Fruit fly (Drosophila melanogaster): ENCODE data around the gene CG8813.
A peak's percentile ranks its signal among the peaks of the same experiment; 100 is the strongest.

Gene CG8813

DNA sequence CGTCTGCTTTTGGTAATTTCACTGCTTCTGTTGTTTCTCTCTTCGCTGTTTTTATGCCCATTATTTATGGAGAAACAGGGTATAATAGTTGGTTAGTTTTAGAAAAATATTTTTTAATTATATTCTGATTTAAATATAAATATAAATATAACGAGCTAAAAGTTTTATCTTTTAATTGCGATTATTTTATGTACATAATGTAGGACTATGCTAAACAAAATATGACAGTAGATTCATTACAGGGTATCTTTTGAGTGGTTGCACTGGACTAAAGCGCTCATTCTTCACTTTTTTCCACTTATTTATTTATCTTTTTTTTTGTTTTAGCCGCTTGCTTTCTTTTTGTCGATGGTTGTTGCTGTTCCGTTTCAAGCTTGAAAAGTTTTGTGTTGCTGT is 35.6 kb downstream of the CG8813 start (continued):
- TF ChIP-seq Scr (GFP tag; IDR thresholded peaks at IDR 0.05; ENCODE audit: partially characterized antibody): no peak
- TF ChIP-seq D19B (GFP tag; optimal IDR thresholded peaks at IDR 0.05): peak; percentile 82
- TF ChIP-seq CG8765 (GFP tag; IDR thresholded peaks at IDR 0.05): no peak
- TF ChIP-seq Abd-B (GFP tag; optimal IDR thresholded peaks at IDR 0.05): peak; percentile 21
- TF ChIP-seq CG8924 (tag; optimal IDR thresholded peaks at IDR 0.05): peak; percentile 70
- no peak for TF ChIP-seq Ravus (GFP tag; IDR thresholded peaks at IDR 0.05)
- TF ChIP-seq Blimp-1 (GFP tag; optimal IDR thresholded peaks at IDR 0.05): peak; percentile 50
- no peak for TF ChIP-seq tx (GFP tag; optimal IDR thresholded peaks at IDR 0.05)
- no peak for TF ChIP-seq eve (GFP tag; optimal IDR thresholded peaks at IDR 0.05)
- peak; percentile 43 for TF ChIP-seq grau (tag; optimal IDR thresholded peaks at IDR 0.05)
- 0 out of 3 replicates have a peak, but pooled peaks have one; percentile 17 for TF ChIP-seq CG2889 (GFP tag; IDR thresholded peaks at IDR 0.05)
- TF ChIP-seq cad (GFP tag; optimal IDR thresholded peaks at IDR 0.05): no peak
- TF ChIP-seq zen2 (GFP tag; IDR thresholded peaks at IDR 0.05; ENCODE audit: partially characterized antibody): no peak
- TF ChIP-seq CG7928 (GFP tag; optimal IDR thresholded peaks at IDR 0.05): no peak
- no peak for TF ChIP-seq btn (GFP tag; optimal IDR thresholded peaks at IDR 0.05)
- TF ChIP-seq sug (tag; optimal IDR thresholded peaks at IDR 0.05): no peak
- peak; percentile 30 for TF ChIP-seq gcm (GFP tag; optimal IDR thresholded peaks at IDR 0.05)
- no peak for TF ChIP-seq CG6813 (GFP tag; optimal IDR thresholded peaks at IDR 0.05)
- TF ChIP-seq CG13287 (GFP tag; IDR thresholded peaks at IDR 0.05; ENCODE audit: partially characterized antibody): no peak
- TF ChIP-seq CG17568 (GFP tag; optimal IDR thresholded peaks at IDR 0.05): no peak
- peak; percentile 56 for TF ChIP-seq CG17385 (GFP tag; optimal IDR thresholded peaks at IDR 0.05)
- no peak for TF ChIP-seq CG1832 (GFP tag; optimal IDR thresholded peaks at IDR 0.05)
- no peak for TF ChIP-seq CG7745 (tag; optimal IDR thresholded peaks at IDR 0.05)
- no peak for TF ChIP-seq CG32532 (GFP tag; IDR thresholded peaks at IDR 0.05)
- no peak for TF ChIP-seq repo (GFP tag; optimal IDR thresholded peaks at IDR 0.05)
- TF ChIP-seq CG10209 (GFP tag; optimal IDR thresholded peaks at IDR 0.05): peak; percentile 39
- peak; percentile 63 for TF ChIP-seq ATbp (GFP tag; optimal IDR thresholded peaks at IDR 0.05)
- peak; percentile 65 for TF ChIP-seq psq (GFP tag; optimal IDR thresholded peaks at IDR 0.05)
- no peak for TF ChIP-seq C15 (GFP tag; IDR thresholded peaks at IDR 0.05)
- peak; percentile 56; the same call in 1 of the 3 replicates for TF ChIP-seq dysf (GFP tag; IDR thresholded peaks at IDR 0.05)
- TF ChIP-seq Fer1 (GFP tag; optimal IDR thresholded peaks at IDR 0.05): peak; percentile 3
- TF ChIP-seq CG43689 (GFP tag; IDR thresholded peaks at IDR 0.05): peak; percentile 41
- TF ChIP-seq tap (tag; optimal IDR thresholded peaks at IDR 0.05): peak; percentile 25
- TF ChIP-seq lola (GFP tag; optimal IDR thresholded peaks at IDR 0.05): no peak
- TF ChIP-seq Dp (GFP tag; optimal IDR thresholded peaks at IDR 0.05): no peak
- no peak for TF ChIP-seq Pdp1 (GFP tag; optimal IDR thresholded peaks at IDR 0.05)
- TF ChIP-seq CG15479 (GFP tag; optimal IDR thresholded peaks at IDR 0.05): no peak
- TF ChIP-seq Hr51 (GFP tag; optimal IDR thresholded peaks at IDR 0.05): peak in 1 of 2 experiments; percentile 83
- peak; percentile 42; the same call in 1 of the 2 replicates for TF ChIP-seq Rfx (GFP tag; IDR thresholded peaks at IDR 0.05)
- TF ChIP-seq ap (GFP tag; IDR thresholded peaks at IDR 0.05): no peak
- no peak for TF ChIP-seq Ets65A (GFP tag)
- no peak for TF ChIP-seq Side (GFP tag; optimal IDR thresholded peaks at IDR 0.05)
- peak; percentile 12 for TF ChIP-seq CG4820 (GFP tag; optimal IDR thresholded peaks at IDR 0.05)
- TF ChIP-seq CG10959 (GFP tag; IDR thresholded peaks at IDR 0.05): 0 out of 2 replicates have a peak, but pooled peaks have one; percentile 21
- peak; percentile 80 for TF ChIP-seq dmrt99B (tag; optimal IDR thresholded peaks at IDR 0.05)
- TF ChIP-seq ash1 (GFP tag; optimal IDR thresholded peaks at IDR 0.05): no peak
- no peak for TF ChIP-seq CG10462 (GFP tag; optimal IDR thresholded peaks at IDR 0.05)
- no peak for TF ChIP-seq CG2202 (tag; optimal IDR thresholded peaks at IDR 0.05)
- TF ChIP-seq CG2199 (GFP tag; IDR thresholded peaks at IDR 0.05): no peak
- no peak; the same call in none of the 2 replicates for TF ChIP-seq sisA (GFP tag; IDR thresholded peaks at IDR 0.05)
